Fruit fly (Drosophila melanogaster) S2 (cell line): ENCODE data around the gene CG17224.

ENCODE experiments used
- CG8478 ChIP-seq: fragments of >200 bp; optimal IDR thresholded peaks from 2 replicates; lab custom pipeline; 2018
- CTCF ChIP-seq, 2 experiments: fragments of >200 bp; optimal IDR thresholded peaks; 2 replicates each; lab custom pipeline; 2018

- TF ChIP-seq CG8478 (no peak), CTCF (optimal IDR thresholded peaks at IDR 0.05; lab: Kevin White, UChicago) (no peak)
These were observed 17.6 kb downstream of the CG17224 start for dm6 chr2L:3000517-3000934.
